Worm (Caenorhabditis elegans) whole organism, L2 larva: ENCODE data around the gene nhr-135.

ENCODE experiments used
- egl-27 ChIP-seq: sonication (generic microtip); optimal IDR thresholded peaks from 3 replicates; lab custom pipeline; 2017; ENCODE audit warnings: missing biosample characterization, missing genetic modification reagents, missing genetic modification characterization
- ztf-4 ChIP-seq: fragments of 150-350 bp; optimal IDR thresholded peaks from 2 replicates; lab custom pipeline; 2014; ENCODE audit warnings: missing biosample characterization, missing genetic modification characterization

DNA sequence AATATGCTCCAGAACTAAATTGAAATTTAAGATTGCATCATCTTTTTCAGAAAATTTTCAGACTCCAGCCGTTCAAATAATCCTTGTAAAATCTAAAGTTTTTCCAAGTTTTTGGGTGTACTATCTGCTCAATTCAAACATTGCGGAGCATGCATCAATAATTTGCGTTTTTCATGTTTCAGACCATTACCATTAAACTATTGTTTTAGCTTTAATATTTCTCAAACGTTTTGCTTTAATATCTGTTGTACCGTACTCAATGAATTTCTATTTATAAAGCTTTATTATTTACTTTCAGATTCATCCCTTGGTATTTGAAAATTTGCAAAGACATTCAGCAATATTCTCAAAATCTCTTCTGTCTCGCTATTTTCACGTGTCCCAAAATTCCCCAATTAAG lies 9.7 kb upstream of the nhr-135 start, which contains the start of gene odr-2:
- TF ChIP-seq ztf-4 (no peak), egl-27 (tag; lab: Kevin White, UChicago) (no peak)
